Worm (Caenorhabditis elegans): ENCODE measurements around the gene srh-304.

DNA sequence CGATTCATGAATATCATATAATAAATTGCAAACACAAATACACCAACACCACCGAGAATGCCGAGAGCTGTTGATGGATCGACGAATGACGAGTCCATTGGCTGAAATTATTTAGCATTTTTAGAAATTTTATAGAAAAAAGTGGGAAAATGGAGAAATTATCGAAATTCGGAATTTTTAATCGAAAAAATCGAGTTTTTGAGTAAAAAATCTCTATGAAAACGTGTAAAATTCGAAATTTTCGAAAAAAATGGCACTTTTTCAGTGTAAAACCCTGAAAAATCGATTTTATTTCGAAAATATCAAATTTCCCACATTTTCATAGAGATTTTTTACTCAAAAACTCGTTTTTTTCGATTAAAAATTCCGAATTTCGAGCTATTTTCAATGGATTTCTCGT is 27.5 kb downstream of the srh-304 start, which contains the start of gene tcc-1:
- TF ChIP-seq egrh-3 (GFP tag; IDR thresholded peaks at IDR 0.05) (no peak), pha-4 (tag; optimal IDR thresholded peaks at IDR 0.05) (no peak), aptf-3 (GFP tag; IDR thresholded peaks at IDR 0.05) (no peak), him-1 (tag; optimal IDR thresholded peaks at IDR 0.05) (no peak), unc-130 (GFP tag; optimal IDR thresholded peaks at IDR 0.05) (no peak), F55B11.4 (tag; optimal IDR thresholded peaks at IDR 0.05; ENCODE audit: borderline replicate concordance, insufficient read depth) (no peak), ama-1 (optimal IDR thresholded peaks at IDR 0.05) (no peak), ama-1 (GFP tag; optimal IDR thresholded peaks at IDR 0.05) (no peak), F37B4.10 (GFP tag; IDR thresholded peaks at IDR 0.05) (no peak), nhr-90 (tag; optimal IDR thresholded peaks at IDR 0.05) (no peak), unc-62 (GFP tag; optimal IDR thresholded peaks at IDR 0.05) (no peak), dox-1 (GFP tag; IDR thresholded peaks at IDR 0.05) (no peak), lsl-1 (GFP tag; optimal IDR thresholded peaks at IDR 0.05) (no peak)

All from whole organism, young adult.